Fruit fly (Drosophila melanogaster) whole organism, wandering third instar larva: ENCODE results near the gene CG44014.

Experiments
- Hr78 ChIP-seq: fragments of >200 bp; optimal IDR thresholded peaks from 2 replicates; lab custom pipeline; 2017; ENCODE audit warnings: missing biosample characterization, missing genetic modification characterization
- lola ChIP-seq: fragments of >200 bp; optimal IDR thresholded peaks from 2 replicates; lab custom pipeline; 2017; ENCODE audit warnings: missing biosample characterization, missing genetic modification characterization
- psq ChIP-seq: fragments of 200-800 bp; sonication (Bioruptor generic); optimal IDR thresholded peaks from 3 replicates; lab custom pipeline; 2017; ENCODE audit warnings: missing biosample characterization, mild to moderate bottlenecking, missing genetic modification characterization, moderate library complexity
- rgr ChIP-seq: fragments of 200-800 bp; sonication (Bioruptor generic); optimal IDR thresholded peaks from 3 replicates; lab custom pipeline; 2016; ENCODE audit warnings: missing biosample characterization, mild to moderate bottlenecking, missing genetic modification characterization

DNA sequence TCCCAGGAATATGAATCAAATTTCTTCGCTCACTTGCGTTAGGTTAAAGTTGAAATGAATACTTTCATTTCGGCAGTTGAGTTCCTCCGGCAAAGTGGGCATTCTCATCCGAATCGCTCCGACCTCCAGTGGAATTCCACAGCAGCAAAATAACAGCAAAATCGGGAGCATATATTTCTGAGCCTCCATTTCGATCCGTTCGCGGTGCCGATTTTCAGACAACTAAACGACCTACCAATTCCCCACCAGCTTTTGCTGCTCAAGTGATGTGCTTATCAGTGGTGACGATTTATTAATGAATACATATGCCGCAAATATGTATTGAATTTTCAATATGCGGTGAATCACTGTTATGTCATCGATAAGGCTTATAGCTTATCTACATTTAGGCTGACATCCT, at the start of gene CG44014:
- no peak for TF ChIP-seq Hr78 (GFP tag; lab: Kevin White, UChicago)
- TF ChIP-seq lola (GFP tag; lab: Kevin White, UChicago): no peak
- no peak for TF ChIP-seq rgr (GFP tag; lab: Kevin White, UChicago)
- no peak for TF ChIP-seq psq (GFP tag; lab: Kevin White, UChicago)
